Worm (Caenorhabditis elegans): ENCODE results near the gene F59H6.15.

The F59H6.15 gene

ce11 chrII:2012698-2013097 is at the start of gene F59H6.15:
Gene F59H6.15, plus strand, starts transcription at chrII:2012998.
- TF ChIP-seq nhr-25 (tag; optimal IDR thresholded peaks at IDR 0.05) = no peak
- TF ChIP-seq fos-1 (tag; optimal IDR thresholded peaks at IDR 0.05) = no peak
- no peak for TF ChIP-seq snpc-4 (tag; optimal IDR thresholded peaks at IDR 0.05)
- TF ChIP-seq F13H6.1 (tag; optimal IDR thresholded peaks at IDR 0.05) = no peak
- no peak for TF ChIP-seq ceh-82 (tag; optimal IDR thresholded peaks at IDR 0.05)
- no peak for TF ChIP-seq aly-2 (tag; optimal IDR thresholded peaks at IDR 0.05)
- TF ChIP-seq egl-27 (tag; optimal IDR thresholded peaks at IDR 0.05) = no peak
- TF ChIP-seq lin-39 (tag; optimal IDR thresholded peaks at IDR 0.05) = no peak

- no peak for TF ChIP-seq nhr-237 (tag; optimal IDR thresholded peaks at IDR 0.05)
- no peak for TF ChIP-seq sma-9 (GFP tag; optimal IDR thresholded peaks at IDR 0.05)
- no peak for TF ChIP-seq sma-9 (tag; optimal IDR thresholded peaks at IDR 0.05)
- TF ChIP-seq ceh-16 (tag; optimal IDR thresholded peaks at IDR 0.05) = no peak
- no peak for TF ChIP-seq nhr-11 (tag; optimal IDR thresholded peaks at IDR 0.05)
- no peak for TF ChIP-seq snpc-4 (tag; optimal IDR thresholded peaks at IDR 0.05)
- TF ChIP-seq skn-1 (tag; optimal IDR thresholded peaks at IDR 0.05) = no peak
- no peak for TF ChIP-seq nhr-12 (tag; optimal IDR thresholded peaks at IDR 0.05)
- TF ChIP-seq unc-39 (tag; optimal IDR thresholded peaks at IDR 0.05) = no peak
- no peak for TF ChIP-seq zag-1 (tag; optimal IDR thresholded peaks at IDR 0.05)
- TF ChIP-seq gmeb-1 (tag; optimal IDR thresholded peaks at IDR 0.05) = no peak
- no peak for TF ChIP-seq nhr-23 (tag; optimal IDR thresholded peaks at IDR 0.05)
- TF ChIP-seq R02D3.7 (tag; optimal IDR thresholded peaks at IDR 0.05) = no peak
- TF ChIP-seq lin-11 (tag; optimal IDR thresholded peaks at IDR 0.05) = no peak
- TF ChIP-seq mdl-1 (tag; optimal IDR thresholded peaks at IDR 0.05) = no peak
Measured at ce11 chrII:1986979-1987378, 25.8 kb upstream of the F59H6.15 start, which contains the start of gene Y16E11A.4. Gene Y16E11A.4, plus strand, starts transcription at chrII:1987279.

ce11 chrII:1989010-1989409 is 23.8 kb upstream of the F59H6.15 start, which contains the start of gene math-44:
Gene math-44, plus strand, starts transcription at chrII:1989310.
- TF ChIP-seq aly-2 (tag; optimal IDR thresholded peaks at IDR 0.05) = no peak
- TF ChIP-seq ZK546.5 (tag; optimal IDR thresholded peaks at IDR 0.05) = no peak
- no peak for TF ChIP-seq unc-39 (tag; optimal IDR thresholded peaks at IDR 0.05)
- no peak for TF ChIP-seq nhr-25 (tag; optimal IDR thresholded peaks at IDR 0.05)
- TF ChIP-seq peb-1 (tag; optimal IDR thresholded peaks at IDR 0.05) = no peak
- no peak for TF ChIP-seq ama-1 (optimal IDR thresholded peaks at IDR 0.05)
- TF ChIP-seq blmp-1 (tag; optimal IDR thresholded peaks at IDR 0.05; ENCODE audit: insufficient read depth) = no peak
- no peak for TF ChIP-seq mdl-1 (tag; optimal IDR thresholded peaks at IDR 0.05)
- TF ChIP-seq unc-62 (GFP tag; optimal IDR thresholded peaks at IDR 0.05) = no peak
- TF ChIP-seq ztf-11 (tag; optimal IDR thresholded peaks at IDR 0.05) = no peak
- TF ChIP-seq fos-1 (tag; optimal IDR thresholded peaks at IDR 0.05) = no peak
- TF ChIP-seq nhr-12 (tag; optimal IDR thresholded peaks at IDR 0.05) = no peak
- no peak for TF ChIP-seq nhr-77 (tag; optimal IDR thresholded peaks at IDR 0.05)
- TF ChIP-seq alr-1 (tag; optimal IDR thresholded peaks at IDR 0.05) = no peak
- no peak for TF ChIP-seq gmeb-1 (tag; optimal IDR thresholded peaks at IDR 0.05)
- TF ChIP-seq nhr-11 (tag; optimal IDR thresholded peaks at IDR 0.05) = no peak
- no peak for TF ChIP-seq lin-11 (tag; optimal IDR thresholded peaks at IDR 0.05)
- no peak for TF ChIP-seq sem-4 (tag; optimal IDR thresholded peaks at IDR 0.05)

ce11 chrII:1993738-1994137 is 19.1 kb upstream of the F59H6.15 start, which contains the start of gene math-21:
Gene math-21, plus strand, starts transcription at chrII:1994038.
- TF ChIP-seq nhr-12 (tag; optimal IDR thresholded peaks at IDR 0.05) = no peak
- TF ChIP-seq lin-39 (tag; optimal IDR thresholded peaks at IDR 0.05) = no peak
- TF ChIP-seq ztf-4 (tag; optimal IDR thresholded peaks at IDR 0.05) = no peak
- TF ChIP-seq C34F6.9 (tag; optimal IDR thresholded peaks at IDR 0.05) = no peak
- TF ChIP-seq ztf-11 (tag; optimal IDR thresholded peaks at IDR 0.05) = no peak
- TF ChIP-seq zag-1 (tag; optimal IDR thresholded peaks at IDR 0.05) = no peak
- TF ChIP-seq ceh-82 (tag; optimal IDR thresholded peaks at IDR 0.05) = no peak
- no peak for TF ChIP-seq egl-27 (tag; optimal IDR thresholded peaks at IDR 0.05)
- TF ChIP-seq lsy-2 (tag; optimal IDR thresholded peaks at IDR 0.05) = no peak
- no peak for TF ChIP-seq elt-1 (tag; optimal IDR thresholded peaks at IDR 0.05)
- TF ChIP-seq fos-1 (tag; optimal IDR thresholded peaks at IDR 0.05) = no peak

ce11 chrII:1995744-1996143 is 17.1 kb upstream of the F59H6.15 start:
- TF ChIP-seq nhr-77 (tag; optimal IDR thresholded peaks at IDR 0.05) = no peak
- peak; percentile 6 for TF ChIP-seq gmeb-1 (tag; optimal IDR thresholded peaks at IDR 0.05)
- TF ChIP-seq ztf-1 (GFP tag; conservative IDR thresholded peaks at IDR 0.05) = no peak
- TF ChIP-seq fos-1 (tag; optimal IDR thresholded peaks at IDR 0.05) = peak; percentile 89
- TF ChIP-seq elt-1 (tag; optimal IDR thresholded peaks at IDR 0.05) = no peak
- TF ChIP-seq blmp-1 (tag; optimal IDR thresholded peaks at IDR 0.05; ENCODE audit: insufficient read depth) = no peak
- no peak for TF ChIP-seq Y55F3AM.14 (GFP tag; optimal IDR thresholded peaks at IDR 0.05)
